Fruit fly (Drosophila melanogaster) whole organism, pupa: ENCODE data around the gene Ctr1A.

Source experiments
- CG10348 ChIP-seq: fragments of 200-800 bp; sonication (Bioruptor generic); IDR thresholded peaks from 2 replicates; pipeline ENCODE4 v1.3.6; 2022; ENCODE audit warnings: missing biosample characterization, missing genetic modification characterization
- CG12605 ChIP-seq: fragments of 200-800 bp; sonication (Bioruptor generic); IDR thresholded peaks from 2 replicates; pipeline ENCODE4 v1.3.6; 2022; ENCODE audit warnings: missing biosample characterization, missing genetic modification characterization
- CG14655 ChIP-seq: fragments of 200-800 bp; sonication (Bioruptor generic); optimal IDR thresholded peaks from 3 replicates; lab custom pipeline; 2017; ENCODE audit warnings: mild to moderate bottlenecking, missing biosample characterization, missing genetic modification reagents, missing genetic modification characterization
- CG15710 ChIP-seq: fragments of 200-800 bp; sonication (Bioruptor generic); optimal IDR thresholded peaks from 2 replicates; lab custom pipeline; 2018; ENCODE audit warnings: missing biosample characterization, mild to moderate bottlenecking, missing genetic modification characterization, moderate library complexity
- CG8301 ChIP-seq: fragments of 200-800 bp; sonication (Bioruptor generic); optimal IDR thresholded peaks from 2 replicates; lab custom pipeline; 2018; ENCODE audit warnings: missing biosample characterization, mild to moderate bottlenecking, missing genetic modification characterization
- CG9948 ChIP-seq: fragments of 200-800 bp; sonication (Bioruptor generic); optimal IDR thresholded peaks from 2 replicates; lab custom pipeline; 2018; ENCODE audit warnings: missing biosample characterization, mild to moderate bottlenecking, missing genetic modification characterization, moderate library complexity
- D1 ChIP-seq: fragments of 200-800 bp; sonication (Bioruptor generic); optimal IDR thresholded peaks from 2 replicates; lab custom pipeline; 2018; ENCODE audit warnings: missing biosample characterization, mild to moderate bottlenecking, missing genetic modification characterization, moderate library complexity
- Snoo ChIP-seq: fragments of 200-800 bp; sonication (Bioruptor generic); optimal IDR thresholded peaks from 3 replicates; lab custom pipeline; 2017; ENCODE audit warnings: missing biosample characterization, mild to moderate bottlenecking, missing genetic modification characterization, inconsistent platforms

DNA sequence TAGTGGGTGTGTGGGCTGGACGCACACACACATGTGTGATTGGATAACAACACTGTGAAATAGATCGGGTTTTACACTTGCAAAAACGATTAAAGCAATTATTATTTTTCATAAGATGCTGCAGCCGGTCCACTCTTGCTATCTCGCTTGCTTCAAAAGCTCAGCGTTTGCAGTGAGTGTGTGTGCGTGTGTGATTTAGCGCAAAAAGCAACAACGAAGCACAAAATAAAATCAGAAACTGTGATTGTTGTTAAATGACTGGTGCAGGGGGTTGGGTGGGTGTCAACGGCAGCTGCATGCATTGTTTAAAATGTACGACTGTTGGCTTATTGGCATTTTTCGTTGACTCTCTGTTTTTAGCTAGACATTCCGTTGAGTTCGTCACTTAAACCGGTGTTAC lies 433 bp downstream of the Ctr1A start:
- TF ChIP-seq Snoo: no peak
- no peak for TF ChIP-seq CG9948 (tag; lab: Kevin White, UChicago)
- no peak for TF ChIP-seq D1 (tag; lab: Kevin White, UChicago)
- no peak for TF ChIP-seq CG10348 (GFP tag; lab: Robert Waterston, UW)
- TF ChIP-seq CG8301: no peak
- no peak for TF ChIP-seq CG12605
- peak; percentile 2 for TF ChIP-seq CG14655
- no peak for TF ChIP-seq CG15710 (tag; lab: Kevin White, UChicago)
